Worm (Caenorhabditis elegans): Measurements from ENCODE around the gene ucr-2.1.

ucr-2.1 gene

ce11 chrX:12037978-12038377 lies 19.7 kb downstream of the ucr-2.1 start:
- TF ChIP-seq elt-1 (tag; optimal IDR thresholded peaks at IDR 0.05) (no peak), alr-1 (tag; optimal IDR thresholded peaks at IDR 0.05) (no peak), mab-5 (tag; optimal IDR thresholded peaks at IDR 0.05) (no peak), nhr-10 (tag; optimal IDR thresholded peaks at IDR 0.05) (no peak), C34F6.9 (tag; optimal IDR thresholded peaks at IDR 0.05) (no peak), unc-62 (GFP tag; optimal IDR thresholded peaks at IDR 0.05) (no peak), nhr-25 (tag; optimal IDR thresholded peaks at IDR 0.05) (no peak)

ce11 chrX:12038728-12039127 lies 20.5 kb downstream of the ucr-2.1 start:
- TF ChIP-seq C34F6.9 (tag; optimal IDR thresholded peaks at IDR 0.05): peak; percentile 22
- TF ChIP-seq nhr-10 (tag; optimal IDR thresholded peaks at IDR 0.05): no peak
- TF ChIP-seq R02D3.7 (tag; optimal IDR thresholded peaks at IDR 0.05): no peak
- TF ChIP-seq nhr-129 (tag; optimal IDR thresholded peaks at IDR 0.05): no peak
- TF ChIP-seq unc-55 (GFP tag; optimal IDR thresholded peaks at IDR 0.05): peak; percentile 66
- peak; percentile 87 for TF ChIP-seq mab-5 (tag; optimal IDR thresholded peaks at IDR 0.05)

- TF ChIP-seq ztf-11 (tag; optimal IDR thresholded peaks at IDR 0.05) (no peak), nhr-21 (tag; optimal IDR thresholded peaks at IDR 0.05) (no peak), gmeb-1 (tag; optimal IDR thresholded peaks at IDR 0.05) (no peak), unc-55 (GFP tag; optimal IDR thresholded peaks at IDR 0.05) (no peak)
Measured at ce11 chrX:12056973-12057372, 38.7 kb downstream of the ucr-2.1 start, which contains the start of gene B0198.3. Gene B0198.3 (minus strand): TSS chrX:12057073.

ce11 chrX:12064908-12065307 lies 46.7 kb downstream of the ucr-2.1 start, which contains the start of gene lgc-23:
Gene lgc-23 (plus strand): TSS chrX:12065208.
- TF ChIP-seq mdl-1 (tag; optimal IDR thresholded peaks at IDR 0.05) (no peak), elt-3 (tag; optimal IDR thresholded peaks at IDR 0.05) (no peak), lsy-2 (tag; optimal IDR thresholded peaks at IDR 0.05) (no peak), lin-39 (tag; optimal IDR thresholded peaks at IDR 0.05) (no peak), nhr-77 (tag; optimal IDR thresholded peaks at IDR 0.05) (no peak), ceh-82 (tag; optimal IDR thresholded peaks at IDR 0.05) (no peak), ztf-1 (GFP tag; conservative IDR thresholded peaks at IDR 0.05) (no peak), nhr-237 (tag; optimal IDR thresholded peaks at IDR 0.05) (no peak), nhr-25 (tag; optimal IDR thresholded peaks at IDR 0.05) (no peak), nhr-21 (tag; optimal IDR thresholded peaks at IDR 0.05) (no peak), fos-1 (tag; optimal IDR thresholded peaks at IDR 0.05) (no peak)

ce11 chrX:12068250-12068649 lies 50.0 kb downstream of the ucr-2.1 start, which contains the start of gene lgc-24:
Gene lgc-24 (plus strand): TSS chrX:12068550.
- TF ChIP-seq ama-1 (optimal IDR thresholded peaks at IDR 0.05): no peak
- no peak for TF ChIP-seq peb-1 (tag; optimal IDR thresholded peaks at IDR 0.05)
- TF ChIP-seq nhr-25 (tag; optimal IDR thresholded peaks at IDR 0.05): no peak
- TF ChIP-seq zag-1 (tag; optimal IDR thresholded peaks at IDR 0.05): no peak
- no peak for TF ChIP-seq mab-5 (tag; optimal IDR thresholded peaks at IDR 0.05)
- no peak for TF ChIP-seq unc-55 (GFP tag; optimal IDR thresholded peaks at IDR 0.05)
- no peak for TF ChIP-seq sma-9 (GFP tag; optimal IDR thresholded peaks at IDR 0.05)
- TF ChIP-seq sma-9 (tag; optimal IDR thresholded peaks at IDR 0.05): no peak
- TF ChIP-seq lin-39 (tag; optimal IDR thresholded peaks at IDR 0.05): no peak
- no peak for TF ChIP-seq nhr-11 (tag; optimal IDR thresholded peaks at IDR 0.05)
- no peak for TF ChIP-seq mdl-1 (tag; optimal IDR thresholded peaks at IDR 0.05)
- no peak for TF ChIP-seq unc-39 (tag; optimal IDR thresholded peaks at IDR 0.05)
- no peak for TF ChIP-seq unc-62 (GFP tag; optimal IDR thresholded peaks at IDR 0.05)
- no peak for TF ChIP-seq Y55F3AM.14 (GFP tag; optimal IDR thresholded peaks at IDR 0.05)
- TF ChIP-seq blmp-1 (tag; optimal IDR thresholded peaks at IDR 0.05; ENCODE audit: insufficient read depth): no peak
- TF ChIP-seq lsy-2 (tag; optimal IDR thresholded peaks at IDR 0.05): no peak

Measured in whole organism, L2 larva.